Worm (Caenorhabditis elegans): ENCODE data around the gene gyg-1.

DNA sequence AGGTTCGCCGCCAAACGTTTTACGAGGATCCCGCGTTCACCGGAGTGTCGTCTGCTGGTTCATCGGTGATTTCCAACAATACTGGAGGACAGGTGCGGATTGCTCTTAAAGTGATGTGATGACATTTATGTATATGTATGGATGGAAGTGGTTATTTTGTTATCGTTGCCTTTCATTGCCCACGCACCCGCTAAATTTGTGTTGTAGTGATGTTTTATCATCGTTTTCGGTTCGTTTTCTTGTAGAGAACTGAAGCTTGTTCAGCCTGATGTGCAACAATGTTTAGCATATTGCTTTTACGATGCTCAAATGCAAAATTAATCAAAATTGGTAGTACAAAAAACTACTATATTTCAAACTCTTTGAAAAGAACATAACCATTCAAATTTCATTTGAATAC is 10.4 kb downstream of the gyg-1 start:
- TF ChIP-seq lsy-2 (tag; optimal IDR thresholded peaks at IDR 0.05): no peak
- TF ChIP-seq unc-62 (GFP tag; optimal IDR thresholded peaks at IDR 0.05): no peak
- TF ChIP-seq mep-1 (tag; optimal IDR thresholded peaks at IDR 0.05): no peak
- no peak for TF ChIP-seq ztf-11 (tag; optimal IDR thresholded peaks at IDR 0.05)
- no peak for TF ChIP-seq blmp-1 (tag; optimal IDR thresholded peaks at IDR 0.05)
- no peak for TF ChIP-seq elt-3 (tag; optimal IDR thresholded peaks at IDR 0.05)
- no peak for TF ChIP-seq unc-39 (tag; optimal IDR thresholded peaks at IDR 0.05)
- TF ChIP-seq mab-5 (tag; optimal IDR thresholded peaks at IDR 0.05): no peak
